Worm (Caenorhabditis elegans) whole organism, L4 larva: ENCODE measurements around the gene srx-8.

Experiments used
- T26A8.4 ChIP-seq: fragments of 200-800 bp; sonication (Bioruptor generic); IDR thresholded peaks from 2 replicates; pipeline ENCODE4 v1.3.6; 2022; ENCODE audit warnings: missing genetic modification characterization, missing compliant biosample characterization
- arid-1 ChIP-seq: fragments of 200-800 bp; sonication (Bioruptor generic); conservative IDR thresholded peaks from 2 replicates; pipeline ENCODE4 v1.3.6; 2022; ENCODE audit warnings: missing genetic modification reagents, missing genetic modification characterization, missing compliant biosample characterization
- attf-4 ChIP-seq: sonication (generic microtip); optimal IDR thresholded peaks from 3 replicates; lab custom pipeline; 2017; ENCODE audit warnings: missing biosample characterization, missing genetic modification characterization
- ceh-82 ChIP-seq: sonication (generic microtip); optimal IDR thresholded peaks from 2 replicates; lab custom pipeline; 2017; ENCODE audit warnings: missing biosample characterization, missing genetic modification characterization
- hif-1 ChIP-seq, 2 experiments: sonication (generic microtip); optimal IDR thresholded peaks; 2 replicates each; lab custom pipeline; 2016 to 2017; ENCODE audit warnings: missing compliant biosample characterization in 2 of 2, missing genetic modification characterization in 2 of 2, missing genetic modification reagents in 2 of 2, missing genotype in 2 of 2, mild to moderate bottlenecking in 1 of 2
- hlh-30 ChIP-seq: sonication (generic microtip); optimal IDR thresholded peaks from 2 replicates; lab custom pipeline; 2017; ENCODE audit warnings: antibody characterized with exemption, mild to moderate bottlenecking, missing genetic modification characterization, missing compliant biosample characterization; ENCODE audit not compliant: insufficient read depth
- nhr-237 ChIP-seq: sonication (generic microtip); optimal IDR thresholded peaks from 2 replicates; lab custom pipeline; 2017; ENCODE audit warnings: missing biosample characterization, missing genetic modification characterization
- nhr-25 ChIP-seq: sonication (generic microtip); optimal IDR thresholded peaks from 2 replicates; lab custom pipeline; 2017; ENCODE audit warnings: missing genetic modification characterization, mild to moderate bottlenecking, missing compliant biosample characterization, antibody characterized with exemption, moderate library complexity, borderline replicate concordance; ENCODE audit not compliant: insufficient read depth
- php-3 ChIP-seq: fragments of 200-800 bp; sonication (Bioruptor generic); IDR thresholded peaks from 2 replicates; pipeline ENCODE4 v1.3.6; 2022; ENCODE audit warnings: missing genetic modification reagents, missing genetic modification characterization, missing compliant biosample characterization
- spr-1 ChIP-seq: sonication (generic microtip); optimal IDR thresholded peaks from 2 replicates; lab custom pipeline; 2016; ENCODE audit warnings: mild to moderate bottlenecking, missing genetic modification characterization, missing compliant biosample characterization

ce11 chrV:553067-553466 lies 2.9 kb downstream of the srx-8 start, which contains the start of gene C14C6.8:
- TF ChIP-seq T26A8.4 (GFP tag; lab: Robert Waterston, UW), result no peak
- TF ChIP-seq hlh-30 (tag; lab: Kevin White, UChicago), result no peak
- no peak for TF ChIP-seq php-3 (GFP tag; lab: Robert Waterston, UW)
- TF ChIP-seq nhr-25 (tag; lab: Kevin White, UChicago), result no peak
- no peak for TF ChIP-seq nhr-237 (tag; lab: Kevin White, UChicago)
- no peak for TF ChIP-seq arid-1 (GFP tag; lab: Robert Waterston, UW)
- TF ChIP-seq spr-1 (tag; lab: Kevin White, UChicago), result no peak
- TF ChIP-seq ceh-82 (tag; lab: Kevin White, UChicago), result no peak
- TF ChIP-seq attf-4, result no peak
- no peak for TF ChIP-seq hif-1 (tag; optimal IDR thresholded peaks at IDR 0.05; lab: Kevin White, UChicago)
